Worm (Caenorhabditis elegans): ENCODE data around the gene ncr-1.

- TF ChIP-seq elt-1 (tag; optimal IDR thresholded peaks at IDR 0.05; ENCODE audit: borderline replicate concordance, insufficient read depth), result no peak
- no peak for TF ChIP-seq ztf-11 (tag; optimal IDR thresholded peaks at IDR 0.05)
- TF ChIP-seq snpc-4 (tag; optimal IDR thresholded peaks at IDR 0.05), result no peak
- no peak for TF ChIP-seq nhr-12 (tag; optimal IDR thresholded peaks at IDR 0.05)
- TF ChIP-seq nhr-237 (tag; optimal IDR thresholded peaks at IDR 0.05), result no peak
- TF ChIP-seq ceh-83 (GFP tag; optimal IDR thresholded peaks at IDR 0.05), result no peak
- TF ChIP-seq lin-13 (tag; optimal IDR thresholded peaks at IDR 0.05), result no peak
- TF ChIP-seq lin-32 (GFP tag; optimal IDR thresholded peaks at IDR 0.05), result no peak
These were observed 36.7 kb downstream of the ncr-1 start for ce11 chrX:4451936-4452335.
